Fruit fly (Drosophila melanogaster) whole organism, pupa: ENCODE results near the gene RpS28a.

Source experiments
- CG10348 ChIP-seq: fragments of 200-800 bp; sonication (Bioruptor generic); IDR thresholded peaks from 2 replicates; pipeline ENCODE4 v1.3.6; 2022; ENCODE audit warnings: missing biosample characterization, missing genetic modification characterization
- CG12605 ChIP-seq: fragments of 200-800 bp; sonication (Bioruptor generic); IDR thresholded peaks from 2 replicates; pipeline ENCODE4 v1.3.6; 2022; ENCODE audit warnings: missing biosample characterization, missing genetic modification characterization
- CG13204 ChIP-seq: fragments of 200-800 bp; sonication (Bioruptor generic); optimal IDR thresholded peaks from 2 replicates; lab custom pipeline; 2018; ENCODE audit warnings: missing biosample characterization, mild to moderate bottlenecking, missing genetic modification characterization, moderate library complexity
- CG14655 ChIP-seq: fragments of 200-800 bp; sonication (Bioruptor generic); optimal IDR thresholded peaks from 3 replicates; lab custom pipeline; 2017; ENCODE audit warnings: mild to moderate bottlenecking, missing biosample characterization, missing genetic modification reagents, missing genetic modification characterization
- CG15710 ChIP-seq: fragments of 200-800 bp; sonication (Bioruptor generic); optimal IDR thresholded peaks from 2 replicates; lab custom pipeline; 2018; ENCODE audit warnings: missing biosample characterization, mild to moderate bottlenecking, missing genetic modification characterization, moderate library complexity
- CG17806 ChIP-seq: fragments of 200-800 bp; sonication (Bioruptor generic); optimal IDR thresholded peaks from 2 replicates; lab custom pipeline; 2018; ENCODE audit warnings: missing biosample characterization, mild to moderate bottlenecking, missing genetic modification characterization, moderate library complexity
- CG32121 ChIP-seq: fragments of 200-800 bp; sonication (Bioruptor generic); IDR thresholded peaks from 2 replicates; pipeline ENCODE4 v1.3.6; 2022; ENCODE audit warnings: missing biosample characterization, missing genetic modification characterization
- CG34367 ChIP-seq: fragments of 200-800 bp; sonication (Bioruptor generic); optimal IDR thresholded peaks from 2 replicates; lab custom pipeline; 2018; ENCODE audit warnings: missing biosample characterization, mild to moderate bottlenecking, missing genetic modification characterization
- CG4496 ChIP-seq: fragments of 200-800 bp; sonication (Bioruptor generic); IDR thresholded peaks from 3 replicates; pipeline ENCODE4 v1.3.6; 2022; ENCODE audit warnings: missing biosample characterization, missing genetic modification characterization
- CG8159 ChIP-seq: fragments of 200-800 bp; sonication (Bioruptor generic); optimal IDR thresholded peaks from 3 replicates; lab custom pipeline; 2018; ENCODE audit warnings: missing biosample characterization, mild to moderate bottlenecking, missing genetic modification characterization, moderate library complexity
- CG8301 ChIP-seq: fragments of 200-800 bp; sonication (Bioruptor generic); optimal IDR thresholded peaks from 2 replicates; lab custom pipeline; 2018; ENCODE audit warnings: missing biosample characterization, mild to moderate bottlenecking, missing genetic modification characterization
- CG9948 ChIP-seq: fragments of 200-800 bp; sonication (Bioruptor generic); optimal IDR thresholded peaks from 2 replicates; lab custom pipeline; 2018; ENCODE audit warnings: missing biosample characterization, mild to moderate bottlenecking, missing genetic modification characterization, moderate library complexity
- D1 ChIP-seq: fragments of 200-800 bp; sonication (Bioruptor generic); optimal IDR thresholded peaks from 2 replicates; lab custom pipeline; 2018; ENCODE audit warnings: missing biosample characterization, mild to moderate bottlenecking, missing genetic modification characterization, moderate library complexity
- EcR ChIP-seq: fragments of 200-800 bp; sonication (Bioruptor generic); optimal IDR thresholded peaks from 3 replicates; lab custom pipeline; 2019; ENCODE audit warnings: missing biosample characterization, missing genetic modification characterization, mild to moderate bottlenecking, moderate library complexity, missing genetic modification reagents
- Ets98B ChIP-seq: fragments of 200-800 bp; sonication (Bioruptor generic); IDR thresholded peaks from 2 replicates; pipeline ENCODE4 v1.3.6; 2022; ENCODE audit warnings: missing biosample characterization, missing genetic modification characterization
- Pif1A ChIP-seq: fragments of 200-800 bp; sonication (Bioruptor generic); optimal IDR thresholded peaks from 3 replicates; lab custom pipeline; 2016; ENCODE audit warnings: missing biosample characterization, missing genetic modification characterization
- Pif1B ChIP-seq: fragments of 200-800 bp; sonication (Bioruptor generic); optimal IDR thresholded peaks from 3 replicates; lab custom pipeline; 2016; ENCODE audit warnings: missing biosample characterization, missing genetic modification characterization
- Snoo ChIP-seq: fragments of 200-800 bp; sonication (Bioruptor generic); optimal IDR thresholded peaks from 3 replicates; lab custom pipeline; 2017; ENCODE audit warnings: missing biosample characterization, mild to moderate bottlenecking, missing genetic modification characterization, inconsistent platforms
- fd96Ca ChIP-seq: fragments of 200-800 bp; sonication (Bioruptor generic); IDR thresholded peaks from 3 replicates; pipeline ENCODE4 v1.3.6; 2022; ENCODE audit warnings: missing biosample characterization, missing genetic modification characterization
- gl ChIP-seq: fragments of 200-800 bp; sonication (Bioruptor generic); optimal IDR thresholded peaks from 2 replicates; lab custom pipeline; 2018; ENCODE audit warnings: missing biosample characterization, mild to moderate bottlenecking, missing genetic modification characterization
- rn ChIP-seq: fragments of 200-800 bp; sonication (Bioruptor generic); IDR thresholded peaks from 2 replicates; pipeline ENCODE4 v1.3.6; 2022; ENCODE audit warnings: missing biosample characterization, missing genetic modification characterization

RpS28a gene

DNA sequence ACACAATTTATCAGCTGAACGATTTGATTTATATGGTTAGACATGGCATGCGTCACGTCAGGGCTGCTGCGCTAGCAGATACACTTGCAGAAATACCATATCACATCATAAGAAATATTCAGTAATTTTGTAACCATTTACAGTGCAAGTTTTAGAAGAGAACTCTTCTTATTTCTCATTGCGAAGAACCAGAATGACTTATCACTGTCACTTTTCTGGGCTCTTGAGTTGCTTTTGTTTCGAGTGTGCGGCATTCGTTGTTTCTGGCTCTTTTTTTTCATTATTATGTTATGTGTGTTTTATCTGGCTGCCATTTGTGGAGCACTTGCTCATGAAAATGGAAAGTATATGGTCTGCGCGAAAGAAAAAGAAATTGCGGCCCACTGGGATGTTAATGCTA lies 40.4 kb downstream of the RpS28a start:
- TF ChIP-seq D1 (tag; lab: Kevin White, UChicago), result no peak
- TF ChIP-seq CG9948 (tag; lab: Kevin White, UChicago), result no peak
- peak; percentile 64 for TF ChIP-seq CG14655 (GFP tag; lab: Kevin White, UChicago)
- peak; percentile 76 for TF ChIP-seq Ets98B (GFP tag; lab: Robert Waterston, UW)
- TF ChIP-seq CG32121 (GFP tag; lab: Robert Waterston, UW), result peak; percentile 71
- no peak for TF ChIP-seq CG15710 (tag; lab: Kevin White, UChicago)
- no peak for TF ChIP-seq EcR (GFP tag; lab: Kevin White, UChicago)
- TF ChIP-seq fd96Ca (GFP tag; lab: Robert Waterston, UW), result peak; percentile 83
- peak; percentile 63 for TF ChIP-seq CG8301 (tag; lab: Kevin White, UChicago)
- TF ChIP-seq CG17806 (tag; lab: Kevin White, UChicago), result peak; percentile 25
- TF ChIP-seq rn, result peak; percentile 62; the same call in 1 of the 2 replicates
- no peak for TF ChIP-seq CG8159 (tag; lab: Kevin White, UChicago)
- peak; percentile 82 for TF ChIP-seq CG4496
- TF ChIP-seq gl (tag; lab: Kevin White, UChicago), result no peak
- no peak for TF ChIP-seq Snoo (tag; lab: Kevin White, UChicago)
- TF ChIP-seq CG34367 (tag; lab: Kevin White, UChicago), result no peak
- peak; percentile 8 for TF ChIP-seq Pif1B
- TF ChIP-seq CG12605 (GFP tag; lab: Robert Waterston, UW), result peak; percentile 65

DNA sequence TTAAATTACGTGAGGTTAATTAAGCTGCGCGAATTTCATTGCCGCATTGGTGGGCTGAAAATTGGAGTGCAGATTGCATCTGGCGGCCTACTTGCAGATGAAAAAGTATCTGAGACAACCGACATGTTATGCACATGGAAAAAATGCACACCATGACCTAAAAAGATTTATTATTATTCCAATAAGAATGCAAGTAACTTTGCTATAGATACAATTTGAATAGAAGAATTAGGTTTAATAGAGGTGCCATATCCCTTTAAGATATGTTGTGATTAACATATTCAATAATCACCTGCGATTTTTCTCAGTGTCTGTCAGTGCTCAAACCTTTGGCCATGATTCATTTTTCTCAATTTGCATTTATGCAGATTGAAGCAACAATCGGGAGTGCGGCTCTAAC lies 41.0 kb downstream of the RpS28a start:
- TF ChIP-seq CG14655 (GFP tag; lab: Kevin White, UChicago), result peak; percentile 40
- TF ChIP-seq Pif1A (GFP tag; lab: Kevin White, UChicago), result no peak
- peak; percentile 3 for TF ChIP-seq CG17806 (tag; lab: Kevin White, UChicago)
- TF ChIP-seq D1 (tag; lab: Kevin White, UChicago), result no peak
- TF ChIP-seq CG8159 (tag; lab: Kevin White, UChicago), result peak; percentile 15
- peak; percentile 57 for TF ChIP-seq CG8301 (tag; lab: Kevin White, UChicago)
- no peak for TF ChIP-seq Snoo (tag; lab: Kevin White, UChicago)
- TF ChIP-seq rn, result no peak
- no peak for TF ChIP-seq CG9948 (tag; lab: Kevin White, UChicago)
- peak; percentile 14; the same call in 1 of the 2 replicates for TF ChIP-seq CG12605 (GFP tag; lab: Robert Waterston, UW)
- peak; percentile 8; the same call in 1 of the 2 replicates for TF ChIP-seq CG32121 (GFP tag; lab: Robert Waterston, UW)
- TF ChIP-seq Ets98B (GFP tag; lab: Robert Waterston, UW), result peak; percentile 23; the same call in 1 of the 2 replicates
- no peak for TF ChIP-seq CG13204 (GFP tag; lab: Kevin White, UChicago)
- no peak for TF ChIP-seq CG34367 (tag; lab: Kevin White, UChicago)
- TF ChIP-seq Pif1B, result no peak
- TF ChIP-seq CG10348, result no peak
- peak; percentile 72 for TF ChIP-seq CG4496
- no peak for TF ChIP-seq gl (tag; lab: Kevin White, UChicago)

DNA sequence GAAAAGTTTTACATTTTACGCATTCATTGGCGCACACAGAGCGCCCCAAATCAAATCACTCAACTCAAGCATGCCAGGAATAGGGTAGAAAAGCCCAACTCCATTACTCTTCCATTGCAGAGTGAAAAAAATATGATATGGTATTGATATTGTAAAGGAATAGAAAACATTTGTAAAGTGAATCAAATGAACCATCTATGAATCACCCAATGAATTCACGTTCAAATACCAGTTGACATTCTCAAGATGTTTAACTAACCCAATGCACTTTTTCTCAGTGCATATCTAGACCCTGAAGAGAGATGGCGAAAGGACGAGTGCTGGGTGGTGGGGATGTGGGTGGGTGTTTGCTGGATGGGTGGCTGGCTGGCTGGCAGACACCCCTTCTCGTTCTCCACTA lies 43.9 kb downstream of the RpS28a start:
- no peak for TF ChIP-seq CG12605 (GFP tag; lab: Robert Waterston, UW)
- peak; percentile 19 for TF ChIP-seq Pif1A (GFP tag; lab: Kevin White, UChicago)
- peak; percentile 33 for TF ChIP-seq CG15710 (tag; lab: Kevin White, UChicago)
- peak; percentile 5 for TF ChIP-seq CG34367 (tag; lab: Kevin White, UChicago)
- TF ChIP-seq EcR (GFP tag; lab: Kevin White, UChicago), result no peak
- TF ChIP-seq CG14655 (GFP tag; lab: Kevin White, UChicago), result peak; percentile 14
- peak; percentile 41 for TF ChIP-seq CG8159 (tag; lab: Kevin White, UChicago)
- TF ChIP-seq, all 21 proteins: peak for 5
